Worm (Caenorhabditis elegans) whole organism, young adult: ENCODE results near the gene F27B10.1.

Source experiments
- F37B4.10 ChIP-seq: fragments of 200-800 bp; sonication (Bioruptor generic); IDR thresholded peaks from 2 replicates; pipeline ENCODE4 v1.3.6; 2022; ENCODE audit warnings: missing genetic modification characterization, missing compliant biosample characterization
- madf-6 ChIP-seq: fragments of 200-800 bp; sonication (Bioruptor generic); IDR thresholded peaks from 2 replicates; pipeline ENCODE4 v1.3.6; 2022; ENCODE audit warnings: missing genetic modification reagents, missing genetic modification characterization, missing compliant biosample characterization
- nhr-179 ChIP-seq: sonication (generic microtip); optimal IDR thresholded peaks from 2 replicates; lab custom pipeline; 2016; ENCODE audit warnings: mild to moderate bottlenecking, missing genetic modification characterization, missing compliant biosample characterization
- ztf-26 ChIP-seq: sonication (generic microtip); optimal IDR thresholded peaks from 2 replicates; lab custom pipeline; 2017; ENCODE audit warnings: missing genetic modification characterization, missing compliant biosample characterization

DNA sequence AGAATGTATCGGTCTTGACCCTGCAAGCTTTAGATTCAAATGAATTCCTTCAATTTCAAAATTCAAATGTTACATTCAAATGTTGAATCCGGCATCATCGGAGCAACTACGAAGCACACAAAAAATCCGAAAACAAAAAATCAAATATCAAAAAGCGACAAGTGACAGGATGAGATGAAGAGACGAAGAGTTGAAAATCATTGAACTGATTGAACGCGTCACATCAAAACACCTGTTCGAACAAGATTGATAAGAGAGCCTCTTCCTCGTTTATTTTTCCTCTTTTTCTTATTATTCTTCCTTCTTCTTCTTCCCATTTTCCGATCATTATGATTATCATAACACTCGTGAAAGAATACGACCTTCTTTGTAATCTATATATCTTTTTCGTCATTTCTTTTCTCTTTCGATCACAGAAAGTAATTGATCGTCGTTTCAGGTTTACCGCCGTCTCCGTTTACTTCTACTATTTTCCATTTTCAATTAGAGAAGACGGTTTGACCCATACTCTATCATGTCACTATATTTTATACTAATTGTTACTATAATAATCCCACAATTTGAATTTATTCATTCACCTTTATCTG is 13.2 kb downstream of the F27B10.1 start, which contains the start of gene VC5.2:
- TF ChIP-seq F37B4.10 (no peak), madf-6 (no peak), ztf-26 (tag; lab: Kevin White, UChicago) (no peak), nhr-179 (tag; lab: Kevin White, UChicago) (no peak)
